Fruit fly (Drosophila melanogaster) Kc167 (cell line): Measurements from ENCODE around the gene HipHop.

ENCODE experiments used
- Myc ChIP-seq: fragments of >200 bp; optimal IDR thresholded peaks from 2 replicates; lab custom pipeline; 2017; ENCODE audit warnings: missing external identifiers
- Sin3A ChIP-seq: fragments of >200 bp; optimal IDR thresholded peaks from 2 replicates; lab custom pipeline; 2018; ENCODE audit warnings: missing external identifiers
- h ChIP-seq: fragments of >200 bp; optimal IDR thresholded peaks from 3 replicates; lab custom pipeline; 2018; ENCODE audit warnings: missing external identifiers
- insv ChIP-seq: fragments of >200 bp; optimal IDR thresholded peaks from 3 replicates; lab custom pipeline; 2018; ENCODE audit warnings: missing external identifiers
- psq ChIP-seq: fragments of >200 bp; optimal IDR thresholded peaks from 2 replicates; lab custom pipeline; 2017; ENCODE audit warnings: missing external identifiers
- ttk ChIP-seq: sonication (Bioruptor generic); optimal IDR thresholded peaks from 2 replicates; lab custom pipeline; 2017; ENCODE audit warnings: missing external identifiers

DNA sequence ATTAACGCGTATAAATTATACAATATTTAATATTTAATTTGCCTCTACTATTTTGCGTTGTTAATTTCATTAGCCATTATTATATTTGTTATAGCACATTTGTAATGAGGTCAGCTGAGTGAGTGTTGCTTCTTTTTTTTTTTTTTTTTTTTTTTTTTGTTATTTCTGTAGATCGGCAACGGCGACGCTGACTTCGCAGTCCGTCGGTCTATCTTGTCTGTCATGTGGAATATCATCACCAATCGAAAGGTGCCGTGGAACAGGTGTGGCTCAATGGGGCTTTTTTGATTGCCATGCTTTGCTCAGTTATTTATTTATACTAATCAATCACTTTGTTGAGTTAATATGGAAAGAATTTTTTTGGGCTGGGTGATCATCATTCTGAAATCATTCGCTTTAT is 38.3 kb upstream of the HipHop start:
- TF ChIP-seq insv (lab: Kevin White, UChicago), result no peak
- no peak for TF ChIP-seq psq (lab: Kevin White, UChicago)
- no peak for TF ChIP-seq Myc (lab: Kevin White, UChicago)
- no peak for TF ChIP-seq Sin3A (lab: Kevin White, UChicago)
- no peak for TF ChIP-seq h (lab: Kevin White, UChicago)
- no peak for TF ChIP-seq ttk (lab: Kevin White, UChicago)
